Fruit fly (Drosophila melanogaster): ENCODE results near the gene Torsin.

Gene Torsin

dm6 chrX:4635856-4636486, 13.9 kb downstream of the Torsin start, which contains the start of the genes Alms1a and pon:
Alms1a (minus strand) TSS chrX:4636004.
pon (plus strand) TSS chrX:4636318.
- TF ChIP-seq esn (GFP tag; optimal IDR thresholded peaks at IDR 0.05) (peak; percentile 15), CG6808 (GFP tag; optimal IDR thresholded peaks at IDR 0.05) (peak; percentile 46), CG34406 (GFP tag; optimal IDR thresholded peaks at IDR 0.05) (no peak), CG3032 (tag; optimal IDR thresholded peaks at IDR 0.05) (no peak)

- TF ChIP-seq fd59A (GFP tag; optimal IDR thresholded peaks at IDR 0.05), result no peak
- no peak for TF ChIP-seq Eip75B (GFP tag; optimal IDR thresholded peaks at IDR 0.05)
- no peak for TF ChIP-seq Ets21C (GFP tag; optimal IDR thresholded peaks at IDR 0.05)
- no peak for TF ChIP-seq CG3032 (tag; optimal IDR thresholded peaks at IDR 0.05)
- no peak for TF ChIP-seq CG7368 (GFP tag; optimal IDR thresholded peaks at IDR 0.05)
- no peak for TF ChIP-seq Lpt (GFP tag; optimal IDR thresholded peaks at IDR 0.05)
- no peak for TF ChIP-seq topi (GFP tag; optimal IDR thresholded peaks at IDR 0.05)
- no peak for TF ChIP-seq CG10631 (GFP tag; optimal IDR thresholded peaks at IDR 0.05)
- no peak for TF ChIP-seq net (GFP tag; optimal IDR thresholded peaks at IDR 0.05)
- no peak for TF ChIP-seq OdsH (GFP tag; optimal IDR thresholded peaks at IDR 0.05)
- no peak for TF ChIP-seq CG1621 (tag; optimal IDR thresholded peaks at IDR 0.05)
- no peak for TF ChIP-seq CG8319 (GFP tag; optimal IDR thresholded peaks at IDR 0.05)
- TF ChIP-seq CG3919 (GFP tag; optimal IDR thresholded peaks at IDR 0.05), result no peak
- no peak for TF ChIP-seq CG4318 (GFP tag; optimal IDR thresholded peaks at IDR 0.05)
- TF ChIP-seq Gug (GFP tag; IDR thresholded peaks at IDR 0.05), result no peak
- TF ChIP-seq CG34406 (GFP tag; optimal IDR thresholded peaks at IDR 0.05), result no peak
- no peak for TF ChIP-seq CG6808 (GFP tag; optimal IDR thresholded peaks at IDR 0.05)
Observed at dm6 chrX:4630836-4631235, 19.0 kb downstream of the Torsin start, which contains the start of gene Alms1b. Alms1b (minus strand) TSS chrX:4630936.

- no peak for TF ChIP-seq CG11902 (GFP tag; optimal IDR thresholded peaks at IDR 0.05)
- no peak for TF ChIP-seq spab (GFP tag; optimal IDR thresholded peaks at IDR 0.05)
- peak; percentile 40 for TF ChIP-seq Eip78C (GFP tag)
- no peak for TF ChIP-seq CG7368 (GFP tag; optimal IDR thresholded peaks at IDR 0.05)
- no peak for TF ChIP-seq CG9139 (GFP tag; optimal IDR thresholded peaks at IDR 0.05)
Observed at dm6 chrX:4627160-4627559, 22.7 kb downstream of the Torsin start.

DNA sequence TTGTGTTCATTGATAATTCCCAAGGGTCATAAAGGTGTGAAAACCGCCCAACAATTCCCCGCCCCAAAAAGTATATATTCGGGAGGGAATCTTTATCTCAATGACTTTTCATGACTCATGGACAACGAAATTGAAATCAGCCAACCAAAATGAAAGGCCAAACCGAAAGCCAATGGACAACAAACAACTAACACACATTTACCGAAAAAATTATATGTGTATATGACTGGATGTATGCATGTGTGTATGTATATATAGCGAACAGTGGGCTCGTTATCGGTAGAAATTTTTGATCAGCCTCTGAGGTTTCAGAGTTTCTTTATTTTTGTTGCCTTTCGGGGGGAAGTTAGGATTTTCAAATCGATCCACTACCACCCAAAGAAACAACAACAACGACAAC, 31.0 kb downstream of the Torsin start:
- no peak for TF ChIP-seq topi (GFP tag; optimal IDR thresholded peaks at IDR 0.05)
- peak; percentile 6 for TF ChIP-seq vri (GFP tag; optimal IDR thresholded peaks at IDR 0.05)
- TF ChIP-seq svp (GFP tag), result peak; percentile 38
- no peak for TF ChIP-seq Eip78C (GFP tag)
- no peak for TF ChIP-seq CG11902 (GFP tag; optimal IDR thresholded peaks at IDR 0.05)
- no peak for TF ChIP-seq Eip93F (GFP tag; optimal IDR thresholded peaks at IDR 0.05)

DNA sequence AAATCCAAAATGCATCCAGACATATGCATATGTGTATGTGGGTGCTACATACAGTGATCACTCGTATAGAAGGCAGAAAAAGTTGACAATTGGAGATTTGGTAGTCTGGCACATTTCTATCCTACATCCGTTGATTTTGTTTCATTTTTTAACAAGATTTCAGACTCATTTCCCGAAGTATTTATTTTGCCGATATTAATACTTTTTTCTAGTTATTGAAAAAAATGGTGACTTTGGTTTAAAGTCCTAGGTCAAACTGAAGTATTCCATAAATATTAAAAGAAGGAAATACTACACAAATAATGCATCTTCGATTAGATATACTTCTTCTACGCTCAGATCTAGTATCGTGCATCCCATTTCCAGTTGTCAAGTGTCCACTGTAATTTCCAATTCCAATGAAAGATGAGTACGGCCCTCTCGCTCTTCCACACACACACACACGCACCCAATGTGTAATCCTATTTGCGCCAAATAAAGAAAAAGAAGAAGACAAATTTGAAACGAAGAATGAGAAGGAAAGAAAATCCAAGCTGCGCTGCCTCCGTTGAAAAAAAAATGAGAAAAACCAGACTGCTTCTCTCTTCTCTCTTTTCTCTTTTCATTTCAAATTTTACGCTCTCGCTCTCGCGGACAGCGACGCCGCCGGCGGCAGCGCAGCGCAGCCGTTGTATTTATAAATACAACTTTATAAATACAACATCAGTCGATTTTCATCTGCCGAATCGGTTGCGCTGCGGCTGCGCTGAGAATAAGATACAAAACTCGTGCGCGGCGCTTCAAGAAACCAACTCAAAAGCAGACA, 32.8 kb downstream of the Torsin start, which contains the start of gene peb:
TSS of gene peb (plus strand) at position 700 of the 805 bp plus-strand sequence.
- TF ChIP-seq Smox (GFP tag; optimal IDR thresholded peaks at IDR 0.05), result peak; percentile 47
- no peak for TF ChIP-seq Sox15 (GFP tag; optimal IDR thresholded peaks at IDR 0.05)
- TF ChIP-seq CG34406 (GFP tag; optimal IDR thresholded peaks at IDR 0.05), result peak; percentile 7
- TF ChIP-seq Gug (GFP tag; IDR thresholded peaks at IDR 0.05), result no peak
- peak; percentile 44 for TF ChIP-seq Ets21C (GFP tag; optimal IDR thresholded peaks at IDR 0.05)
- no peak for TF ChIP-seq CG10669 (GFP tag; optimal IDR thresholded peaks at IDR 0.05)
- peak; percentile 66 for TF ChIP-seq Hr4 (GFP tag; optimal IDR thresholded peaks at IDR 0.05)
- no peak for TF ChIP-seq salr (GFP tag; optimal IDR thresholded peaks at IDR 0.05)
- TF ChIP-seq eg (GFP tag; IDR thresholded peaks at IDR 0.05), result peak; percentile 64; the same call in 2 of the 3 replicates
- TF ChIP-seq CG8119 (GFP tag; IDR thresholded peaks at IDR 0.05), result peak; percentile 53; the same call in 2 of the 3 replicates
- peak; percentile 19 for TF ChIP-seq CG6792 (GFP tag; optimal IDR thresholded peaks at IDR 0.05)
- peak; percentile 37 for TF ChIP-seq pdm3 (GFP tag; optimal IDR thresholded peaks at IDR 0.05)
- TF ChIP-seq CG8632 (GFP tag; optimal IDR thresholded peaks at IDR 0.05), result peak; percentile 15
- TF ChIP-seq CG32006 (GFP tag; optimal IDR thresholded peaks at IDR 0.05), result peak; percentile 49
- TF ChIP-seq CG16779 (tag; optimal IDR thresholded peaks at IDR 0.05), result peak; percentile 54
- TF ChIP-seq CG3919 (GFP tag; optimal IDR thresholded peaks at IDR 0.05), result no peak
- peak; percentile 49 for TF ChIP-seq topi (GFP tag; optimal IDR thresholded peaks at IDR 0.05)
- peak; percentile 45 for TF ChIP-seq CG15336 (GFP tag; IDR thresholded peaks at IDR 0.05)
- TF ChIP-seq Blimp-1 (GFP tag; optimal IDR thresholded peaks at IDR 0.05), result peak; percentile 6
- peak; percentile 40 for TF ChIP-seq fkh (GFP tag; optimal IDR thresholded peaks at IDR 0.05)
- TF ChIP-seq CG11902 (GFP tag; optimal IDR thresholded peaks at IDR 0.05), result no peak
- TF ChIP-seq net (GFP tag; optimal IDR thresholded peaks at IDR 0.05), result no peak

Measured in whole organism, prepupa.